Worm (Caenorhabditis elegans): Measurements from ENCODE around the gene C30G12.4.

ce11 chrII:7231951-7232350 lies 30.0 kb upstream of the C30G12.4 start:
- TF ChIP-seq pax-1 (tag; optimal IDR thresholded peaks at IDR 0.05) (no peak), pat-9 (tag; optimal IDR thresholded peaks at IDR 0.05) (no peak), ets-4 (tag; optimal IDR thresholded peaks at IDR 0.05) (no peak), ama-1 (optimal IDR thresholded peaks at IDR 0.05) (no peak), nhr-11 (tag; optimal IDR thresholded peaks at IDR 0.05) (no peak), fkh-10 (GFP tag; optimal IDR thresholded peaks at IDR 0.05) (no peak), nfya-1 (tag; optimal IDR thresholded peaks at IDR 0.05) (no peak), unc-86 (tag; optimal IDR thresholded peaks at IDR 0.05) (no peak), fax-1 (tag; optimal IDR thresholded peaks at IDR 0.05) (no peak)
